Worm (Caenorhabditis elegans) whole organism, midembryonic: ENCODE data around the gene prp-21.

Experiments used
- T22C8.4 ChIP-seq: fragments of 200-800 bp; sonication (Bioruptor generic); IDR thresholded peaks from 2 replicates; pipeline ENCODE4 v1.3.6; 2022; ENCODE audit warnings: missing genetic modification characterization, missing compliant biosample characterization
- klf-2 ChIP-seq: fragments of 200-800 bp; sonication (Bioruptor generic); conservative IDR thresholded peaks from 2 replicates; pipeline ENCODE4 v1.3.6; 2022; ENCODE audit warnings: missing genetic modification reagents, missing genetic modification characterization, missing compliant biosample characterization
- med-1 ChIP-seq: sonication (generic microtip); optimal IDR thresholded peaks from 2 replicates; lab custom pipeline; 2017; ENCODE audit warnings: missing genetic modification characterization, mild to moderate bottlenecking, missing compliant biosample characterization, antibody characterized with exemption, missing genetic modification reagents; ENCODE audit not compliant: insufficient read depth
- tab-1 ChIP-seq: fragments of 200-800 bp; sonication (Bioruptor generic); IDR thresholded peaks from 2 replicates; pipeline ENCODE4 v1.3.6; 2022; ENCODE audit warnings: missing genetic modification characterization, missing compliant biosample characterization
- ztf-23 ChIP-seq: fragments of 200-800 bp; sonication (Bioruptor generic); IDR thresholded peaks from 2 replicates; pipeline ENCODE4 v1.3.6; 2022; ENCODE audit warnings: missing genetic modification reagents, missing genetic modification characterization, missing compliant biosample characterization
- ztf-29 ChIP-seq: fragments of 200-800 bp; sonication (Bioruptor generic); IDR thresholded peaks from 2 replicates; pipeline ENCODE4 v1.3.6; 2022; ENCODE audit warnings: missing genetic modification reagents, missing genetic modification characterization, missing compliant biosample characterization

DNA sequence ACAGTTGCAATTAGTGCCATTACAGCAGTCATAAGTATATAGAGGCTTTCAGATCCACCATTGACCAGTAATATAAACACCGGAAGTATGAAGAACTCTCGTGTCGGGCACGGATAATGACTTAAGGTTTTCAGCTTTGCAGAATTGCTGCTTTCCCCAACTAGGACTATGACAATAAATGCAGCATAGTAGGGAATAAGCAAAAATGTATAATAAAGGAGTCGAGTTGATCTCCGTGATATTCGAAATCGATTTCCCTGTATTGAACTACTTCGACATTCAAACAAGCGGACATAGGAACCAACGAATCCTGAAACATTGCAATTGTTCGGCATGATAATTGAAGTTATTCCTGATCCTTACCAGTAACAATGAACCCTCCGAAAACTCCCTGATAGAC lies 23.9 kb downstream of the prp-21 start:
- TF ChIP-seq ztf-23 (GFP tag; lab: Robert Waterston, UW) (no peak), tab-1 (GFP tag; lab: Robert Waterston, UW) (no peak), ztf-29 (GFP tag; lab: Robert Waterston, UW) (no peak), T22C8.4 (no peak), med-1 (GFP tag; lab: Kevin White, UChicago) (no peak), klf-2 (GFP tag; lab: Robert Waterston, UW) (no peak)
